Fruit fly (Drosophila melanogaster) whole organism, embryonic: ENCODE results near the gene Nopp140.

ENCODE experiments used
- Ada2b ChIP-seq: fragments of 200-800 bp; sonication (Bioruptor generic); IDR thresholded peaks from 2 replicates; pipeline ENCODE4 v1.3.6; 2022; ENCODE audit warnings: missing biosample characterization, missing genetic modification characterization
- Bdp1 ChIP-seq: fragments of 200-800 bp; sonication (Bioruptor generic); optimal IDR thresholded peaks from 3 replicates; lab custom pipeline; 2016; ENCODE audit warnings: missing biosample characterization, missing genetic modification characterization
- CG10274 ChIP-seq: fragments of 200-800 bp; sonication (Bioruptor generic); optimal IDR thresholded peaks from 3 replicates; lab custom pipeline; 2017; ENCODE audit warnings: missing biosample characterization, mild to moderate bottlenecking, missing genetic modification characterization
- CG12236 ChIP-seq: fragments of 200-800 bp; sonication (Bioruptor generic); optimal IDR thresholded peaks from 2 replicates; lab custom pipeline; 2016; ENCODE audit warnings: missing biosample characterization, missing genetic modification characterization
- CG1233 ChIP-seq: fragments of 200-800 bp; sonication (Bioruptor generic); optimal IDR thresholded peaks from 4 replicates; lab custom pipeline; 2018; ENCODE audit warnings: missing biosample characterization, mild to moderate bottlenecking, missing genetic modification characterization
- CG15011 ChIP-seq: fragments of 200-800 bp; sonication (Bioruptor generic); optimal IDR thresholded peaks from 3 replicates; lab custom pipeline; 2018; ENCODE audit warnings: missing biosample characterization, mild to moderate bottlenecking, missing genetic modification characterization
- CG1832 ChIP-seq: fragments of 200-800 bp; sonication (Bioruptor generic); optimal IDR thresholded peaks from 2 replicates; lab custom pipeline; 2017; ENCODE audit warnings: missing biosample characterization, mild to moderate bottlenecking, missing genetic modification characterization, inconsistent platforms
- CG3065 ChIP-seq: fragments of 200-800 bp; sonication (Bioruptor generic); optimal IDR thresholded peaks from 2 replicates; lab custom pipeline; 2016; ENCODE audit warnings: missing biosample characterization, missing genetic modification characterization
- CG32767 ChIP-seq: fragments of 200-800 bp; sonication (Bioruptor generic); IDR thresholded peaks from 2 replicates; pipeline ENCODE4 v1.3.6; 2022; ENCODE audit warnings: missing biosample characterization, missing genetic modification characterization
- CG34422 ChIP-seq: fragments of 200-800 bp; sonication (Bioruptor generic); IDR thresholded peaks from 3 replicates; pipeline ENCODE4 v1.3.6; 2022; ENCODE audit warnings: missing biosample characterization, missing genetic modification characterization
- CG6254 ChIP-seq: fragments of 200-800 bp; sonication (Bioruptor generic); optimal IDR thresholded peaks from 3 replicates; lab custom pipeline; 2017; ENCODE audit warnings: mild to moderate bottlenecking, missing biosample characterization, missing genetic modification reagents, missing genetic modification characterization
- CG6272 ChIP-seq: fragments of 200-800 bp; sonication (Bioruptor generic); IDR thresholded peaks from 2 replicates; pipeline ENCODE4 v1.3.6; 2022; ENCODE audit warnings: missing biosample characterization, missing genetic modification characterization
- CG6854 ChIP-seq: fragments of 200-800 bp; sonication (Bioruptor generic); optimal IDR thresholded peaks from 3 replicates; lab custom pipeline; 2017; ENCODE audit warnings: missing biosample characterization, mild to moderate bottlenecking, missing genetic modification characterization
- CG8478 ChIP-seq: fragments of >200 bp; optimal IDR thresholded peaks from 2 replicates; lab custom pipeline; 2018
- CG8765 ChIP-seq: fragments of 200-800 bp; sonication (Bioruptor generic); IDR thresholded peaks from 2 replicates; pipeline ENCODE4 v1.3.6; 2022; ENCODE audit warnings: missing biosample characterization, missing genetic modification characterization
- CG9437 ChIP-seq: fragments of 200-800 bp; sonication (Bioruptor generic); optimal IDR thresholded peaks from 2 replicates; lab custom pipeline; 2018; ENCODE audit warnings: missing biosample characterization, mild to moderate bottlenecking, missing genetic modification characterization
- CG9932 ChIP-seq: fragments of 200-800 bp; sonication (Bioruptor generic); IDR thresholded peaks from 2 replicates; pipeline ENCODE4 v1.3.6; 2022; ENCODE audit warnings: missing biosample characterization, missing genetic modification characterization
- Camta ChIP-seq: fragments of 200-800 bp; sonication (Bioruptor generic); optimal IDR thresholded peaks from 2 replicates; lab custom pipeline; 2016; ENCODE audit warnings: missing biosample characterization, missing genetic modification characterization
- Dll ChIP-seq: fragments of 200-800 bp; sonication (Bioruptor generic); IDR thresholded peaks from 4 replicates; pipeline ENCODE4 v1.3.6; 2022; ENCODE audit warnings: missing biosample characterization, missing genetic modification characterization; ENCODE audit not compliant: partially characterized antibody
- E2f1 ChIP-seq: fragments of 200-800 bp; sonication (Bioruptor generic); IDR thresholded peaks from 2 replicates; pipeline ENCODE4 v1.3.6; 2022; ENCODE audit warnings: missing biosample characterization, missing genetic modification characterization
- E2f2 ChIP-seq: fragments of 200-800 bp; sonication (Bioruptor generic); IDR thresholded peaks from 2 replicates; pipeline ENCODE4 v1.3.6; 2022; ENCODE audit warnings: missing biosample characterization, missing genetic modification characterization
- Fer1 ChIP-seq: fragments of 200-800 bp; sonication (Bioruptor generic); optimal IDR thresholded peaks from 2 replicates; lab custom pipeline; 2017; ENCODE audit warnings: missing biosample characterization, mild to moderate bottlenecking, missing genetic modification characterization
- Hey ChIP-seq: fragments of 200-800 bp; sonication (Bioruptor generic); optimal IDR thresholded peaks from 3 replicates; lab custom pipeline; 2018; ENCODE audit warnings: missing biosample characterization, mild to moderate bottlenecking, missing genetic modification characterization
- HmgD ChIP-seq: fragments of 200-800 bp; sonication (Bioruptor generic); optimal IDR thresholded peaks from 3 replicates; lab custom pipeline; 2016; ENCODE audit warnings: missing biosample characterization, missing genetic modification characterization
- Hmr ChIP-seq: fragments of 200-800 bp; sonication (Bioruptor generic); optimal IDR thresholded peaks from 3 replicates; lab custom pipeline; 2017; ENCODE audit warnings: mild to moderate bottlenecking, missing biosample characterization, missing genetic modification reagents, missing genetic modification characterization
- Hr51 ChIP-seq, 2 experiments: fragments of 200-800 bp; sonication (Bioruptor generic); optimal IDR thresholded peaks; 2 replicates in 1 of 2; 3 replicates in 1 of 2; lab custom pipeline; 2016 to 2018; ENCODE audit warnings: missing biosample characterization in 2 of 2, missing genetic modification characterization in 2 of 2, mild to moderate bottlenecking in 1 of 2, moderate library complexity in 1 of 2
- Jarid2 ChIP-seq: fragments of 200-800 bp; sonication (Bioruptor generic); optimal IDR thresholded peaks from 3 replicates; lab custom pipeline; 2017; ENCODE audit warnings: mild to moderate bottlenecking, missing biosample characterization, missing genetic modification reagents, missing genetic modification characterization
- MBD-R2 ChIP-seq: fragments of 200-800 bp; sonication (Bioruptor generic); IDR thresholded peaks from 2 replicates; pipeline ENCODE4 v1.3.6; 2022; ENCODE audit warnings: missing biosample characterization, missing genetic modification characterization
- Med ChIP-seq: fragments of 200-800 bp; sonication (Bioruptor generic); peaks from one replicate; lab custom pipeline; 2016; ENCODE audit warnings: missing biosample characterization, missing genetic modification characterization, mild to moderate bottlenecking, inconsistent platforms, moderate library complexity
- Rx ChIP-seq: fragments of 200-800 bp; sonication (Bioruptor generic); IDR thresholded peaks from 2 replicates; pipeline ENCODE4 v1.3.6; 2022; ENCODE audit warnings: missing biosample characterization, missing genetic modification characterization
- Spps ChIP-seq: fragments of 200-800 bp; sonication (Bioruptor generic); optimal IDR thresholded peaks from 2 replicates; lab custom pipeline; 2018; ENCODE audit warnings: missing biosample characterization, mild to moderate bottlenecking, missing genetic modification characterization
- Ssrp ChIP-seq: fragments of 200-800 bp; sonication (Bioruptor generic); optimal IDR thresholded peaks from 2 replicates; lab custom pipeline; 2018; ENCODE audit warnings: missing biosample characterization, mild to moderate bottlenecking, missing genetic modification characterization, moderate library complexity
- YL-1 ChIP-seq: fragments of 200-800 bp; sonication (Bioruptor generic); optimal IDR thresholded peaks from 3 replicates; lab custom pipeline; 2017; ENCODE audit warnings: missing biosample characterization, mild to moderate bottlenecking, missing genetic modification characterization
- ara ChIP-seq: fragments of 200-800 bp; sonication (Bioruptor generic); IDR thresholded peaks from 2 replicates; pipeline ENCODE4 v1.3.6; 2022; ENCODE audit warnings: missing biosample characterization, missing genetic modification characterization
- cg ChIP-seq: fragments of 200-800 bp; sonication (Bioruptor generic); optimal IDR thresholded peaks from 3 replicates; lab custom pipeline; 2019; ENCODE audit warnings: missing biosample characterization, mild to moderate bottlenecking, missing genetic modification characterization, moderate library complexity
- crp ChIP-seq, 2 experiments: fragments of 200-800 bp; sonication (Bioruptor generic); optimal IDR thresholded peaks; 2 replicates in 1 of 2; 3 replicates in 1 of 2; lab custom pipeline; 2017; ENCODE audit warnings: missing biosample characterization in 2 of 2, missing genetic modification characterization in 2 of 2, mild to moderate bottlenecking in 1 of 2, moderate library complexity in 1 of 2
- da ChIP-seq: fragments of 200-800 bp; sonication (Bioruptor generic); optimal IDR thresholded peaks from 2 replicates; lab custom pipeline; 2016; ENCODE audit warnings: missing biosample characterization, missing genetic modification characterization
- dati ChIP-seq: fragments of 200-800 bp; sonication (Bioruptor generic); IDR thresholded peaks from 2 replicates; pipeline ENCODE4 v1.3.6; 2022; ENCODE audit warnings: missing biosample characterization, missing genetic modification characterization
- dmrt99B ChIP-seq: fragments of 200-800 bp; sonication (Bioruptor generic); optimal IDR thresholded peaks from 2 replicates; lab custom pipeline; 2018; ENCODE audit warnings: missing biosample characterization, mild to moderate bottlenecking, missing genetic modification characterization, moderate library complexity
- ems ChIP-seq: fragments of 200-800 bp; sonication (Bioruptor generic); optimal IDR thresholded peaks from 3 replicates; lab custom pipeline; 2016; ENCODE audit warnings: missing biosample characterization, missing genetic modification characterization
- esg ChIP-seq: fragments of 200-800 bp; sonication (Bioruptor generic); conservative IDR thresholded peaks from 2 replicates; pipeline ENCODE4 v1.3.6; 2022; ENCODE audit warnings: missing biosample characterization, missing genetic modification characterization
- nmo ChIP-seq: fragments of 200-800 bp; sonication (Bioruptor generic); optimal IDR thresholded peaks from 2 replicates; lab custom pipeline; 2018; ENCODE audit warnings: missing biosample characterization, mild to moderate bottlenecking, missing genetic modification characterization, moderate library complexity
- repo ChIP-seq: fragments of 200-800 bp; sonication (Bioruptor generic); optimal IDR thresholded peaks from 2 replicates; lab custom pipeline; 2016; ENCODE audit warnings: missing biosample characterization, missing genetic modification characterization
- sim ChIP-seq: fragments of 200-800 bp; sonication (Bioruptor generic); IDR thresholded peaks from 2 replicates; pipeline ENCODE4 v1.3.6; 2022; ENCODE audit warnings: missing biosample characterization, missing genetic modification characterization
- slou ChIP-seq: fragments of 200-800 bp; sonication (Bioruptor generic); optimal IDR thresholded peaks from 3 replicates; lab custom pipeline; 2016; ENCODE audit warnings: missing biosample characterization, missing genetic modification characterization
- tin ChIP-seq: fragments of 200-800 bp; sonication (Bioruptor generic); optimal IDR thresholded peaks from 3 replicates; lab custom pipeline; 2016; ENCODE audit warnings: missing biosample characterization, missing genetic modification characterization
- trem ChIP-seq: fragments of 200-800 bp; optimal IDR thresholded peaks from 3 replicates; lab custom pipeline; 2019; ENCODE audit warnings: missing biosample characterization, mild to moderate bottlenecking, missing genetic modification characterization, moderate library complexity
- twi ChIP-seq: fragments of 200-800 bp; optimal IDR thresholded peaks from 2 replicates; lab custom pipeline; 2019; ENCODE audit warnings: missing biosample characterization, mild to moderate bottlenecking, missing genetic modification characterization, moderate library complexity

Nopp140 gene

DNA sequence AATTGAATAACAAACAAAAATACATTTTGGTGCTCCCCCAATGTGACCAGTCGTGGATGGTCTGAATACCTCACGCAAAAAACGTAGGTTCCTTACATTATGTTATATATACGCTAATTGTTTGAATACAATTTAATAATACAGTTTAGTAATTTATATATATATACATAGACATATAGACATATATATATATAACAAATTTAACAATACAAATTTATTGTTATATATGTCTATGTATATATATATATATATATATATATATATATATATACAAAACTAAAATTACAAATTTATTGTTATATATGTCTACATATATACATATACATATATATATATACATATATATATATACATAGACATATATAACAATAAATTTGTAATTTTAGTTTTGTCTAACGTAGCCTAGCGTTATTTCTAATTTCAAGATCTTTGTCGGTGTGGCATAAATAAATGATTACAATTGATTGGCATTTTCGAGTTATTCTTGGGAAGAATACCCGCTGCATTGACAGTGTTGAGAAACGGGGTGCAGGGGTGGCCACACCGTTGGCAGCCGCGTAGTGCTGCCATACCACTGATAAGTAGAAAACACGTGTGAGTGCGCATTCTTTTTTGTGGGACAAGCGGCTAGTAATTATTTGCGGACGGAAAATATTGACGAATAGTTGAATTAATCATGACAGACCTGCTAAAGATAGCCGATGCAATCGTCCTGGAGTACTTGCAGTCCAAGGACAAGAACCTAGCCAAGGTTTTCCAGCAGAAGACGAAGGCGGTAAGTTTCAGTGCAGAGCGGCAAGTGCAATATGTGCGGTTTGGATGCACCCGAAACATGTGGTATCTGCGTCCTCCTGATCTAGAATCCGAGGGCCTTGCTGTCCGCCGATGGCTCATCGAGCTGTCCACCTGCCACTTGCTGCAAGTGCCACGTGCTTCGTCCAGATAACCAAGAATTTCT, at the start of gene Nopp140, which contains the start of gene CG7148 (continued):
- peak; percentile 49 for TF ChIP-seq Ssrp (tag; lab: Kevin White, UChicago)
- no peak for TF ChIP-seq CG12236 (GFP tag; lab: Kevin White, UChicago)
- TF ChIP-seq ara: 0 out of 2 replicates have a peak, but pooled peaks have one; percentile 41
- TF ChIP-seq ems (GFP tag; lab: Kevin White, UChicago): peak; percentile 60
- peak; percentile 8 for TF ChIP-seq Camta (GFP tag; lab: Kevin White, UChicago)
- TF ChIP-seq CG32767 (GFP tag; lab: Robert Waterston, UW): peak; percentile 41; the same call in 1 of the 2 replicates
- no peak for TF ChIP-seq CG1832 (GFP tag; lab: Kevin White, UChicago)
- TF ChIP-seq CG15011 (GFP tag; lab: Kevin White, UChicago): no peak
- peak; percentile 93 for TF ChIP-seq YL-1 (GFP tag; lab: Kevin White, UChicago)
- TF ChIP-seq nmo (GFP tag; lab: Kevin White, UChicago): peak; percentile 54
- TF ChIP-seq Bdp1 (GFP tag; lab: Kevin White, UChicago): peak; percentile 50
- TF ChIP-seq twi: peak; percentile 64
- 0 out of 4 replicates have a peak, but pooled peaks have one; percentile 35 for TF ChIP-seq Dll (GFP tag; lab: Robert Waterston, UW)
- no peak for TF ChIP-seq Spps (tag; lab: Kevin White, UChicago)
- peak; percentile 47 for TF ChIP-seq CG1233 (GFP tag; lab: Kevin White, UChicago)
- TF ChIP-seq E2f1 (GFP tag; lab: Robert Waterston, UW): 0 out of 2 replicates have a peak, but pooled peaks have one; percentile 54
- TF ChIP-seq CG8765: peak; percentile 51; the same call in 1 of the 2 replicates
- TF ChIP-seq cg (GFP tag; lab: Kevin White, UChicago): no peak
- TF ChIP-seq CG6254: peak; percentile 35
- peak; percentile 95 for TF ChIP-seq Med (GFP tag; lab: Kevin White, UChicago)
- TF ChIP-seq Ada2b (GFP tag; lab: Robert Waterston, UW): peak; percentile 56
- TF ChIP-seq dmrt99B: no peak
- peak; percentile 55 for TF ChIP-seq slou (GFP tag; lab: Kevin White, UChicago)
- TF ChIP-seq CG34422: peak; percentile 91
- TF ChIP-seq CG6272 (GFP tag; lab: Robert Waterston, UW): no peak
- no peak for TF ChIP-seq sim (GFP tag; lab: Robert Waterston, UW)
- peak; percentile 74 for TF ChIP-seq Hmr (GFP tag; lab: Kevin White, UChicago)
- TF ChIP-seq crp (GFP tag; optimal IDR thresholded peaks at IDR 0.05; lab: Kevin White, UChicago): peak in 1 of 2 experiments; percentile 62
- TF ChIP-seq Hr51 (GFP tag; optimal IDR thresholded peaks at IDR 0.05; lab: Kevin White, UChicago): peak; percentile 52 to 59
- TF ChIP-seq CG10274 (GFP tag; lab: Kevin White, UChicago): no peak
- TF ChIP-seq MBD-R2: peak; percentile 82
- TF ChIP-seq CG9437: peak; percentile 8
- TF ChIP-seq Fer1 (GFP tag; lab: Kevin White, UChicago): peak; percentile 64
- no peak for TF ChIP-seq da
- TF ChIP-seq tin (GFP tag; lab: Kevin White, UChicago): peak; percentile 71
- TF ChIP-seq repo (GFP tag; lab: Kevin White, UChicago): peak; percentile 59
- TF ChIP-seq esg: peak; percentile 44
- no peak for TF ChIP-seq Jarid2 (GFP tag; lab: Kevin White, UChicago)
- TF ChIP-seq CG3065 (GFP tag; lab: Kevin White, UChicago): peak; percentile 28
- TF ChIP-seq E2f2 (GFP tag; lab: Robert Waterston, UW): peak; percentile 55
- TF ChIP-seq trem (tag; lab: Kevin White, UChicago): peak; percentile 81
- no peak for TF ChIP-seq CG8478 (lab: Kevin White, UChicago)
- peak; percentile 89 for TF ChIP-seq CG9932 (GFP tag; lab: Robert Waterston, UW)
- peak; percentile 76 for TF ChIP-seq HmgD (GFP tag; lab: Kevin White, UChicago)
- TF ChIP-seq dati (GFP tag; lab: Robert Waterston, UW): 0 out of 2 replicates have a peak, but pooled peaks have one; percentile 30
- TF ChIP-seq CG6854 (GFP tag; lab: Kevin White, UChicago): no peak
- peak; percentile 42; the same call in 1 of the 2 replicates for TF ChIP-seq Rx (GFP tag; lab: Robert Waterston, UW)
- TF ChIP-seq Hey (tag; lab: Kevin White, UChicago): no peak
